Worm (Caenorhabditis elegans): Measurements from ENCODE around the gene atg-10.

DNA sequence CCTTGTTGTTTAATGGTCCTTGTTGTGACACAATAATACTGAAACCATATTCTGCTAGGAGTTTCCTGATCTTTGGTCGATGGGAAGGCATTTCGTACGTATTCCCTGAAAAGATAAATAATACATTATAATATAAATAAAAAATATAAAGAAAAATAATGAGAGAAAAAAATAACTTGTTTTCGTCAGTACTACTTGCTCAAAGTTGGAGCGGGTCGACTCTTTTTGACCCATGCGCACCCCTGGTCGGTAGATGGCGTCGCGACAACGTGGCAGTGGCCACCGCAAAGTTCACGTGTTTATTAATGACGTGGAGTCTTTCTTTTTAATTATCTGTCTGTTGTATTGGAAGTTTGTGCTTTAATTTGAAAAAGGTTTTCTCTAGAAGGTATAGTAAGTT, 36.8 kb downstream of the atg-10 start, which contains the start of gene C34C6.10:
- TF ChIP-seq C34B4.2 (tag; optimal IDR thresholded peaks at IDR 0.05) (no peak), nhr-12 (tag; optimal IDR thresholded peaks at IDR 0.05) (no peak), tlp-1 (tag; optimal IDR thresholded peaks at IDR 0.05) (no peak), ceh-8 (GFP tag; optimal IDR thresholded peaks at IDR 0.05) (no peak), pqm-1 (tag; optimal IDR thresholded peaks at IDR 0.05) (no peak), ceh-82 (tag; optimal IDR thresholded peaks at IDR 0.05) (no peak), xbp-1 (tag; optimal IDR thresholded peaks at IDR 0.05) (no peak), nhr-19 (GFP tag; conservative IDR thresholded peaks at IDR 0.05) (no peak), fkh-10 (GFP tag; optimal IDR thresholded peaks at IDR 0.05) (no peak), rnt-1 (tag; optimal IDR thresholded peaks at IDR 0.05) (no peak), aha-1 (tag; optimal IDR thresholded peaks at IDR 0.05) (no peak), vab-15 (tag; optimal IDR thresholded peaks at IDR 0.05) (no peak), snpc-4 (tag; optimal IDR thresholded peaks at IDR 0.05) (no peak)

Data from whole organism, L1 larva.